Worm (Caenorhabditis elegans) whole organism, mixed stage, embryonic: ENCODE results near the gene K12H6.2.
A peak's percentile ranks its signal among the peaks of the same experiment; 100 is the strongest.

ENCODE experiments used
- M03D4.4 ChIP-seq: sonication (generic microtip); optimal IDR thresholded peaks from 2 replicates; lab custom pipeline; 2017; ENCODE audit warnings: mild to moderate bottlenecking, missing genetic modification characterization, missing compliant biosample characterization
- bed-3 ChIP-seq: fragments of 200-800 bp; sonication (Bioruptor generic); optimal IDR thresholded peaks from 3 replicates; lab custom pipeline; 2018; ENCODE audit warnings: mild to moderate bottlenecking, missing genetic modification characterization, moderate library complexity, missing compliant biosample characterization
- blmp-1 ChIP-seq: fragments of 150-350 bp; optimal IDR thresholded peaks from 2 replicates; lab custom pipeline; 2014; ENCODE audit warnings: missing biosample characterization, missing genetic modification characterization
- ceh-39 ChIP-seq: fragments of 150-350 bp; optimal IDR thresholded peaks from 2 replicates; lab custom pipeline; 2014; ENCODE audit warnings: missing biosample characterization, missing genetic modification characterization
- ceh-43 ChIP-seq: fragments of 200-800 bp; sonication (Bioruptor generic); optimal IDR thresholded peaks from 2 replicates; lab custom pipeline; 2018; ENCODE audit warnings: mild to moderate bottlenecking, missing genetic modification characterization, moderate library complexity, missing compliant biosample characterization
- ceh-83 ChIP-seq: fragments of 200-800 bp; sonication (Bioruptor generic); optimal IDR thresholded peaks from 2 replicates; lab custom pipeline; 2018; ENCODE audit warnings: mild to moderate bottlenecking, missing genetic modification characterization, missing compliant biosample characterization
- ces-1 ChIP-seq: fragments of 150-350 bp; optimal IDR thresholded peaks from 2 replicates; lab custom pipeline; 2014; ENCODE audit warnings: missing biosample characterization, missing genetic modification reagents, missing genetic modification characterization
- cnd-1 ChIP-seq: fragments of 200-800 bp; sonication (Bioruptor generic); optimal IDR thresholded peaks from 2 replicates; lab custom pipeline; 2018; ENCODE audit warnings: mild to moderate bottlenecking, missing genetic modification characterization, missing compliant biosample characterization
- drap-1 ChIP-seq: fragments of 200-800 bp; sonication (Bioruptor generic); optimal IDR thresholded peaks from 3 replicates; lab custom pipeline; 2018; ENCODE audit warnings: mild to moderate bottlenecking, missing genetic modification characterization, missing compliant biosample characterization
- elt-1 ChIP-seq: sonication (generic microtip); optimal IDR thresholded peaks from 2 replicates; lab custom pipeline; 2017; ENCODE audit warnings: missing genetic modification characterization, mild to moderate bottlenecking, missing compliant biosample characterization, antibody characterized with exemption, moderate library complexity, borderline replicate concordance; ENCODE audit not compliant: insufficient read depth
- elt-3 ChIP-seq: fragments of 150-350 bp; optimal IDR thresholded peaks from 2 replicates; lab custom pipeline; 2014; ENCODE audit warnings: missing biosample characterization, missing genetic modification characterization
- flh-1 ChIP-seq: fragments of 200-800 bp; sonication (Bioruptor generic); optimal IDR thresholded peaks from 2 replicates; lab custom pipeline; 2018; ENCODE audit warnings: mild to moderate bottlenecking, missing genetic modification characterization, moderate library complexity, missing compliant biosample characterization
- ham-2 ChIP-seq: fragments of 200-800 bp; sonication (Bioruptor generic); optimal IDR thresholded peaks from 2 replicates; lab custom pipeline; 2018; ENCODE audit warnings: mild to moderate bottlenecking, missing genetic modification characterization, missing compliant biosample characterization
- hlh-1 ChIP-seq: fragments of 150-350 bp; optimal IDR thresholded peaks from 2 replicates; lab custom pipeline; 2014; ENCODE audit warnings: missing biosample characterization, missing genetic modification reagents, missing genetic modification characterization
- lin-13 ChIP-seq: fragments of 150-350 bp; optimal IDR thresholded peaks from 2 replicates; lab custom pipeline; 2014; ENCODE audit warnings: missing biosample characterization, missing genetic modification characterization
- lin-32 ChIP-seq: fragments of 200-800 bp; sonication (Bioruptor generic); optimal IDR thresholded peaks from 2 replicates; lab custom pipeline; 2018; ENCODE audit warnings: mild to moderate bottlenecking, missing genetic modification characterization, missing compliant biosample characterization
- lsy-2 ChIP-seq: fragments of 150-350 bp; optimal IDR thresholded peaks from 2 replicates; lab custom pipeline; 2014; ENCODE audit warnings: missing biosample characterization, missing genetic modification characterization
- mab-5 ChIP-seq: fragments of 150-350 bp; optimal IDR thresholded peaks from 2 replicates; lab custom pipeline; 2014; ENCODE audit warnings: missing biosample characterization, missing genetic modification characterization
- mep-1 ChIP-seq: fragments of 150-350 bp; optimal IDR thresholded peaks from 2 replicates; lab custom pipeline; 2017; ENCODE audit warnings: missing biosample characterization, missing genetic modification reagents, missing genetic modification characterization, inconsistent platforms
- mls-2 ChIP-seq: sonication (generic microtip); optimal IDR thresholded peaks from 2 replicates; lab custom pipeline; 2016; ENCODE audit warnings: mild to moderate bottlenecking, missing genetic modification characterization, moderate library complexity, missing compliant biosample characterization
- nhr-12 ChIP-seq: fragments of 150-350 bp; optimal IDR thresholded peaks from 2 replicates; lab custom pipeline; 2014; ENCODE audit warnings: missing biosample characterization, missing genetic modification characterization
- nhr-2 ChIP-seq: fragments of 150-350 bp; optimal IDR thresholded peaks from 2 replicates; lab custom pipeline; 2014; ENCODE audit warnings: missing biosample characterization, missing genetic modification characterization
- nhr-237 ChIP-seq: fragments of 150-350 bp; optimal IDR thresholded peaks from 2 replicates; lab custom pipeline; 2014; ENCODE audit warnings: missing biosample characterization, missing genetic modification characterization
- nhr-28 ChIP-seq: fragments of 150-350 bp; optimal IDR thresholded peaks from 2 replicates; lab custom pipeline; 2014; ENCODE audit warnings: missing biosample characterization, missing genetic modification characterization
- nhr-76 ChIP-seq: sonication (generic microtip); optimal IDR thresholded peaks from 2 replicates; lab custom pipeline; 2017; ENCODE audit warnings: missing biosample characterization, missing genetic modification characterization
- pha-4 ChIP-seq: fragments of 150-350 bp; optimal IDR thresholded peaks from 2 replicates; lab custom pipeline; 2018; ENCODE audit warnings: missing biosample characterization, missing genetic modification reagents, missing genetic modification characterization
- sem-2 ChIP-seq: fragments of 200-800 bp; sonication (Bioruptor generic); optimal IDR thresholded peaks from 2 replicates; lab custom pipeline; 2018; ENCODE audit warnings: mild to moderate bottlenecking, missing genetic modification characterization, missing compliant biosample characterization
- snpc-4 ChIP-seq: fragments of 150-350 bp; optimal IDR thresholded peaks from 2 replicates; lab custom pipeline; 2014; ENCODE audit warnings: missing biosample characterization, missing genetic modification characterization
- sptf-1 ChIP-seq: sonication (generic microtip); optimal IDR thresholded peaks from 2 replicates; lab custom pipeline; 2017; ENCODE audit warnings: mild to moderate bottlenecking, missing genetic modification characterization, moderate library complexity, missing compliant biosample characterization
- tbx-8 ChIP-seq: fragments of 200-800 bp; sonication (Bioruptor generic); optimal IDR thresholded peaks from 2 replicates; lab custom pipeline; 2018; ENCODE audit warnings: mild to moderate bottlenecking, missing genetic modification characterization, moderate library complexity, missing compliant biosample characterization
- unc-120 ChIP-seq: sonication (generic microtip); optimal IDR thresholded peaks from 2 replicates; lab custom pipeline; 2017; ENCODE audit warnings: missing genetic modification characterization, missing compliant biosample characterization; ENCODE audit not compliant: poor library complexity, severe bottlenecking
- unc-39 ChIP-seq: fragments of 150-350 bp; optimal IDR thresholded peaks from 2 replicates; lab custom pipeline; 2014; ENCODE audit warnings: missing biosample characterization, missing genetic modification characterization
- unc-62 ChIP-seq: fragments of 150-350 bp; optimal IDR thresholded peaks from 2 replicates; lab custom pipeline; 2014; ENCODE audit warnings: missing biosample characterization, missing genetic modification reagents, missing genetic modification characterization
- zip-8 ChIP-seq: fragments of 150-350 bp; optimal IDR thresholded peaks from 2 replicates; lab custom pipeline; 2014; ENCODE audit warnings: missing biosample characterization, missing genetic modification characterization
- ztf-11 ChIP-seq: fragments of 150-350 bp; optimal IDR thresholded peaks from 2 replicates; lab custom pipeline; 2014; ENCODE audit warnings: missing biosample characterization, missing genetic modification characterization

K12H6.2 gene

ce11 chrII:2787031-2787512, 28.3 kb downstream of the K12H6.2 start, which contains the start of the genes F08D12.12 and srpa-72:
F08D12.12 (minus strand) TSS chrII:2787081.
srpa-72 (plus strand) TSS chrII:2787481.
- TF ChIP-seq ceh-39 (tag; lab: Kevin White, UChicago) (no peak), snpc-4 (tag; lab: Kevin White, UChicago) (no peak), lin-32 (GFP tag; lab: Kevin White, UChicago) (no peak), lsy-2 (tag; lab: Kevin White, UChicago) (peak; percentile 10), sptf-1 (no peak), tbx-8 (GFP tag; lab: Kevin White, UChicago) (no peak), mls-2 (no peak), ceh-43 (no peak), nhr-12 (tag; lab: Kevin White, UChicago) (no peak), pha-4 (peak; percentile 45), mep-1 (no peak), nhr-2 (no peak), nhr-76 (tag; lab: Kevin White, UChicago) (no peak), elt-3 (no peak), zip-8 (tag; lab: Kevin White, UChicago) (no peak), unc-120 (peak; percentile 7), drap-1 (GFP tag; lab: Kevin White, UChicago) (no peak), bed-3 (GFP tag; lab: Kevin White, UChicago) (no peak), ham-2 (GFP tag; lab: Kevin White, UChicago) (no peak), nhr-237 (no peak), cnd-1 (tag; lab: Kevin White, UChicago) (no peak), mab-5 (tag; lab: Kevin White, UChicago) (no peak), M03D4.4 (tag; lab: Kevin White, UChicago) (no peak), flh-1 (GFP tag; lab: Kevin White, UChicago) (no peak)

ce11 chrII:2785787-2786186, 29.6 kb downstream of the K12H6.2 start:
- no peak for TF ChIP-seq ztf-11 (tag; lab: Kevin White, UChicago)
- no peak for TF ChIP-seq lin-13 (tag; lab: Kevin White, UChicago)
- no peak for TF ChIP-seq cnd-1 (tag; lab: Kevin White, UChicago)
- no peak for TF ChIP-seq lin-32 (GFP tag; lab: Kevin White, UChicago)
- TF ChIP-seq ceh-39 (tag; lab: Kevin White, UChicago), result no peak
- no peak for TF ChIP-seq elt-1 (tag; lab: Kevin White, UChicago)
- TF ChIP-seq sptf-1, result no peak
- TF ChIP-seq nhr-12 (tag; lab: Kevin White, UChicago), result no peak
- TF ChIP-seq tbx-8 (GFP tag; lab: Kevin White, UChicago), result no peak
- TF ChIP-seq pha-4, result no peak
- no peak for TF ChIP-seq ceh-83
- no peak for TF ChIP-seq unc-39
- TF ChIP-seq ces-1 (GFP tag; lab: Kevin White, UChicago), result no peak
- no peak for TF ChIP-seq hlh-1 (tag; lab: Kevin White, UChicago)
- TF ChIP-seq elt-3, result no peak

ce11 chrII:2783380-2783779, 32.0 kb downstream of the K12H6.2 start:
- no peak for TF ChIP-seq ceh-83
- TF ChIP-seq sem-2 (GFP tag; lab: Kevin White, UChicago), result no peak
- no peak for TF ChIP-seq ham-2 (GFP tag; lab: Kevin White, UChicago)
- TF ChIP-seq flh-1 (GFP tag; lab: Kevin White, UChicago), result no peak
- TF ChIP-seq lsy-2 (tag; lab: Kevin White, UChicago), result no peak
- TF ChIP-seq hlh-1 (tag; lab: Kevin White, UChicago), result no peak
- no peak for TF ChIP-seq bed-3 (GFP tag; lab: Kevin White, UChicago)
- TF ChIP-seq nhr-76 (tag; lab: Kevin White, UChicago), result no peak
- no peak for TF ChIP-seq pha-4
- TF ChIP-seq nhr-237, result no peak
- TF ChIP-seq nhr-2, result no peak
- TF ChIP-seq nhr-28 (tag; lab: Kevin White, UChicago), result no peak
- no peak for TF ChIP-seq unc-62
- TF ChIP-seq ces-1 (GFP tag; lab: Kevin White, UChicago), result no peak
- TF ChIP-seq lin-32 (GFP tag; lab: Kevin White, UChicago), result no peak
- TF ChIP-seq M03D4.4 (tag; lab: Kevin White, UChicago), result no peak

ce11 chrII:2781355-2781754, 34.0 kb downstream of the K12H6.2 start, which contains the start of gene F08D12.2:
F08D12.2 (plus strand) TSS chrII:2781655.
- TF ChIP-seq blmp-1 (tag; lab: Kevin White, UChicago) (no peak), elt-3 (no peak), ceh-83 (no peak), sptf-1 (no peak), flh-1 (GFP tag; lab: Kevin White, UChicago) (no peak), nhr-76 (tag; lab: Kevin White, UChicago) (no peak), hlh-1 (tag; lab: Kevin White, UChicago) (no peak), mls-2 (no peak)
